Worm (Caenorhabditis elegans) whole organism, L1 larva: ENCODE measurements around the gene grk-2.

Experiments used
- aly-2 ChIP-seq: fragments of 150-350 bp; optimal IDR thresholded peaks from 2 replicates; lab custom pipeline; 2014; ENCODE audit warnings: missing biosample characterization, missing genetic modification characterization
- ceh-88 ChIP-seq: fragments of 200-800 bp; sonication (Bioruptor generic); IDR thresholded peaks from 2 replicates; pipeline ENCODE4 v1.3.6; 2022; ENCODE audit warnings: missing genetic modification characterization, missing compliant biosample characterization
- ceh-90 ChIP-seq: sonication (generic microtip); optimal IDR thresholded peaks from 2 replicates; lab custom pipeline; 2016; ENCODE audit warnings: missing genetic modification characterization, missing compliant biosample characterization
- elt-3 ChIP-seq, 6 experiments: fragments of 150-350 bp in 1 of 6; sonication (generic microtip); optimal IDR thresholded peaks; 2 replicates each; lab custom pipeline; 2017 to 2018; ENCODE audit warnings: missing biosample characterization in 6 of 6, missing genetic modification characterization in 6 of 6, inconsistent platforms in 1 of 6
- lsy-2 ChIP-seq, 2 experiments: fragments of 150-350 bp; optimal IDR thresholded peaks; 2 replicates each; lab custom pipeline; 2014; ENCODE audit warnings: missing biosample characterization in 2 of 2, missing genetic modification characterization in 2 of 2
- mep-1 ChIP-seq: fragments of 150-350 bp; optimal IDR thresholded peaks from 2 replicates; lab custom pipeline; 2014; ENCODE audit warnings: missing biosample characterization, missing genetic modification characterization
- nhr-11 ChIP-seq: fragments of 150-350 bp; optimal IDR thresholded peaks from 2 replicates; lab custom pipeline; 2014; ENCODE audit warnings: missing biosample characterization, missing genetic modification characterization
- nhr-76 ChIP-seq: sonication (generic microtip); optimal IDR thresholded peaks from 2 replicates; lab custom pipeline; 2017; ENCODE audit warnings: missing biosample characterization, missing genetic modification characterization
- nhr-84 ChIP-seq: sonication (generic microtip); optimal IDR thresholded peaks from 2 replicates; lab custom pipeline; 2017; ENCODE audit warnings: missing biosample characterization, missing genetic modification characterization
- nhr-90 ChIP-seq: sonication (generic microtip); optimal IDR thresholded peaks from 2 replicates; lab custom pipeline; 2016; ENCODE audit warnings: mild to moderate bottlenecking, missing genetic modification characterization, missing compliant biosample characterization; ENCODE audit not compliant: poor library complexity
- sup-37 ChIP-seq: fragments of 200-800 bp; sonication (Bioruptor generic); optimal IDR thresholded peaks from 2 replicates; lab custom pipeline; 2018; ENCODE audit warnings: mild to moderate bottlenecking, missing genetic modification characterization, missing compliant biosample characterization
- unc-62 ChIP-seq: fragments of 150-350 bp; optimal IDR thresholded peaks from 2 replicates; lab custom pipeline; 2014; ENCODE audit warnings: missing biosample characterization, missing genetic modification reagents, missing genetic modification characterization
- ztf-11 ChIP-seq, 2 experiments: sonication (generic microtip); optimal IDR thresholded peaks; 2 replicates each; lab custom pipeline; 2016 to 2017; ENCODE audit warnings: missing genetic modification characterization in 2 of 2, missing biosample characterization in 1 of 2, missing compliant biosample characterization in 1 of 2

DNA sequence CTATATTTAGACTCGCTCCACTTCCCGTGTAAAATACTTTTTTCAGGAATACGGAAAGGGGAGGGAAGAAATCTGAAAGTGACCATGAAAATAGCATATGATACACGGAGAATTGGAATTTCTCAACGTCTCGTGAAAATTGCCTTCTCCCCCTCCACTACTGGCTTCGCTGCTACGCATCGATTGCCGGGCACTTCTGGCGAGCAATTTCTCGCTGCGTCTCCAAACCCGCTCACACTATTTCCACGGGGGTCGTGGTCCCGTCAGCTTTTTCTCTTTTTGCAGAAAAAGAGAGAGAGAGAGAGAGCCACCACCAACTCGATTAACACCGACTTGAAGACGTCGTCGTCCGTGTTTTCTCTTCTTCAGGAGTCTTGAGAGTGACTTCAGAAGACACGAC is 4.9 kb upstream of the grk-2 start:
- TF ChIP-seq lsy-2 (tag; optimal IDR thresholded peaks at IDR 0.05; lab: Kevin White, UChicago) = peak; percentile 18 to 63
- no peak for TF ChIP-seq sup-37
- no peak for TF ChIP-seq nhr-84 (tag; lab: Kevin White, UChicago)
- TF ChIP-seq ceh-88 (GFP tag; lab: Robert Waterston, UW) = no peak
- TF ChIP-seq mep-1 = peak; percentile 29
- TF ChIP-seq ztf-11 (tag; optimal IDR thresholded peaks at IDR 0.05; lab: Kevin White, UChicago) = no peak
- TF ChIP-seq unc-62 = no peak
- TF ChIP-seq nhr-11 (tag; lab: Kevin White, UChicago) = no peak
- no peak for TF ChIP-seq nhr-90 (tag; lab: Kevin White, UChicago)
- no peak for TF ChIP-seq nhr-76 (tag; lab: Kevin White, UChicago)
- TF ChIP-seq ceh-90 (tag; lab: Kevin White, UChicago) = no peak
- no peak for TF ChIP-seq aly-2 (tag; lab: Kevin White, UChicago)
- TF ChIP-seq elt-3 (tag; optimal IDR thresholded peaks at IDR 0.05; lab: Kevin White, UChicago) = no peak
